Fruit fly (Drosophila melanogaster) whole organism, embryonic: ENCODE data around the gene Nab2.
A peak's percentile ranks its signal among the peaks of the same experiment; 100 is the strongest.

Source experiments
- ATbp ChIP-seq: fragments of 200-800 bp; sonication (Bioruptor generic); optimal IDR thresholded peaks from 2 replicates; lab custom pipeline; 2017; ENCODE audit warnings: missing biosample characterization, mild to moderate bottlenecking, missing genetic modification characterization, missing genetic modification reagents
- Abd-B ChIP-seq: fragments of 200-800 bp; sonication (Bioruptor generic); optimal IDR thresholded peaks from 2 replicates; lab custom pipeline; 2018; ENCODE audit warnings: missing biosample characterization, mild to moderate bottlenecking, missing genetic modification characterization, moderate library complexity
- Aef1 ChIP-seq: fragments of 200-800 bp; sonication (Bioruptor generic); IDR thresholded peaks from 3 replicates; pipeline ENCODE4 v1.3.6; 2022; ENCODE audit warnings: missing biosample characterization, missing genetic modification characterization
- CG10267 ChIP-seq: fragments of 200-800 bp; sonication (Bioruptor generic); optimal IDR thresholded peaks from 2 replicates; lab custom pipeline; 2018; ENCODE audit warnings: missing biosample characterization, mild to moderate bottlenecking, missing genetic modification characterization, moderate library complexity
- CG10979 ChIP-seq: fragments of 200-800 bp; sonication (Bioruptor generic); optimal IDR thresholded peaks from 2 replicates; lab custom pipeline; 2018; ENCODE audit warnings: missing biosample characterization, mild to moderate bottlenecking, missing genetic modification characterization, moderate library complexity
- CG12219 ChIP-seq: fragments of 200-800 bp; sonication (Bioruptor generic); optimal IDR thresholded peaks from 3 replicates; lab custom pipeline; 2018; ENCODE audit warnings: missing biosample characterization, mild to moderate bottlenecking, missing genetic modification characterization
- CG1233 ChIP-seq: fragments of 200-800 bp; sonication (Bioruptor generic); optimal IDR thresholded peaks from 4 replicates; lab custom pipeline; 2018; ENCODE audit warnings: missing biosample characterization, mild to moderate bottlenecking, missing genetic modification characterization
- CG17385 ChIP-seq: fragments of 200-800 bp; sonication (Bioruptor generic); optimal IDR thresholded peaks from 3 replicates; lab custom pipeline; 2018; ENCODE audit warnings: missing biosample characterization, mild to moderate bottlenecking, missing genetic modification characterization
- CG18262 ChIP-seq: fragments of 200-800 bp; optimal IDR thresholded peaks from 3 replicates; lab custom pipeline; 2019; ENCODE audit warnings: missing biosample characterization, mild to moderate bottlenecking, missing genetic modification characterization, moderate library complexity
- CG2678 ChIP-seq: fragments of 200-800 bp; sonication (Bioruptor generic); optimal IDR thresholded peaks from 3 replicates; lab custom pipeline; 2019; ENCODE audit warnings: missing biosample characterization, mild to moderate bottlenecking, missing genetic modification characterization, moderate library complexity
- CG3163 ChIP-seq: fragments of 200-800 bp; sonication (Bioruptor generic); optimal IDR thresholded peaks from 3 replicates; lab custom pipeline; 2016; ENCODE audit warnings: missing biosample characterization, missing genetic modification characterization
- CG33213 ChIP-seq: fragments of 200-800 bp; sonication (Bioruptor generic); optimal IDR thresholded peaks from 3 replicates; lab custom pipeline; 2016; ENCODE audit warnings: missing biosample characterization, missing genetic modification characterization
- CG3726 ChIP-seq: fragments of 200-800 bp; sonication (Bioruptor generic); IDR thresholded peaks from 3 replicates; pipeline ENCODE4, ENCODE4 v1.3.6; 2022; ENCODE audit warnings: missing biosample characterization, missing genetic modification characterization
- CG7271 ChIP-seq: fragments of 200-800 bp; sonication (Bioruptor generic); optimal IDR thresholded peaks from 2 replicates; lab custom pipeline; 2018; ENCODE audit warnings: missing biosample characterization, mild to moderate bottlenecking, missing genetic modification characterization, moderate library complexity
- CG7987 ChIP-seq: fragments of 200-800 bp; sonication (Bioruptor generic); optimal IDR thresholded peaks from 2 replicates; lab custom pipeline; 2018; ENCODE audit warnings: missing biosample characterization, mild to moderate bottlenecking, missing genetic modification characterization, moderate library complexity
- CG8359 ChIP-seq: fragments of 200-800 bp; sonication (Bioruptor generic); optimal IDR thresholded peaks from 2 replicates; lab custom pipeline; 2017; ENCODE audit warnings: missing biosample characterization, mild to moderate bottlenecking, missing genetic modification characterization, borderline replicate concordance
- CG9797 ChIP-seq: fragments of 200-800 bp; sonication (Bioruptor generic); optimal IDR thresholded peaks from 3 replicates; lab custom pipeline; 2018; ENCODE audit warnings: missing biosample characterization, mild to moderate bottlenecking, missing genetic modification characterization
- CG9932 ChIP-seq: fragments of 200-800 bp; sonication (Bioruptor generic); IDR thresholded peaks from 2 replicates; pipeline ENCODE4 v1.3.6; 2022; ENCODE audit warnings: missing biosample characterization, missing genetic modification characterization
- Camta ChIP-seq: fragments of 200-800 bp; sonication (Bioruptor generic); optimal IDR thresholded peaks from 2 replicates; lab custom pipeline; 2016; ENCODE audit warnings: missing biosample characterization, missing genetic modification characterization
- Chrac-16 ChIP-seq: fragments of 200-800 bp; sonication (Bioruptor generic); optimal IDR thresholded peaks from 3 replicates; lab custom pipeline; 2016; ENCODE audit warnings: missing biosample characterization, missing genetic modification characterization
- D ChIP-seq, 2 experiments: fragments of 200-800 bp in 1 of 2; fragments of >200 bp in 1 of 2; sonication (Bioruptor generic) in 1 of 2; optimal IDR thresholded peaks; 2 replicates in 1 of 2; 3 replicates in 1 of 2; lab custom pipeline; 2017; ENCODE audit warnings: mild to moderate bottlenecking in 1 of 2, missing biosample characterization in 1 of 2, missing genetic modification characterization in 1 of 2, missing genetic modification reagents in 1 of 2
- D19A ChIP-seq: fragments of 200-800 bp; optimal IDR thresholded peaks from 3 replicates; lab custom pipeline; 2019; ENCODE audit warnings: missing biosample characterization, mild to moderate bottlenecking, missing genetic modification characterization, moderate library complexity
- D19B ChIP-seq: fragments of 200-800 bp; sonication (Bioruptor generic); optimal IDR thresholded peaks from 2 replicates; lab custom pipeline; 2017; ENCODE audit warnings: missing biosample characterization, mild to moderate bottlenecking, missing genetic modification characterization
- Dll ChIP-seq: fragments of 200-800 bp; sonication (Bioruptor generic); IDR thresholded peaks from 4 replicates; pipeline ENCODE4 v1.3.6; 2022; ENCODE audit warnings: missing biosample characterization, missing genetic modification characterization; ENCODE audit not compliant: partially characterized antibody
- Elba2 ChIP-seq: fragments of 200-800 bp; sonication (Bioruptor generic); optimal IDR thresholded peaks from 3 replicates; lab custom pipeline; 2016; ENCODE audit warnings: missing biosample characterization, missing genetic modification characterization
- H2.0 ChIP-seq: fragments of 200-800 bp; sonication (Bioruptor generic); IDR thresholded peaks from 2 replicates; pipeline ENCODE4 v1.3.6; 2022; ENCODE audit warnings: missing biosample characterization, missing genetic modification characterization
- Hand ChIP-seq: fragments of 200-800 bp; sonication (Bioruptor generic); optimal IDR thresholded peaks from 2 replicates; lab custom pipeline; 2017; ENCODE audit warnings: mild to moderate bottlenecking, missing biosample characterization, missing genetic modification reagents, missing genetic modification characterization
- HmgZ ChIP-seq: fragments of 200-800 bp; sonication (Bioruptor generic); optimal IDR thresholded peaks from 2 replicates; lab custom pipeline; 2018; ENCODE audit warnings: missing biosample characterization, mild to moderate bottlenecking, missing genetic modification characterization
- Kr ChIP-seq: fragments of 200-800 bp; sonication (Bioruptor generic); optimal IDR thresholded peaks from 2 replicates; lab custom pipeline; 2017; ENCODE audit warnings: missing biosample characterization, mild to moderate bottlenecking, missing genetic modification characterization
- Mad ChIP-seq: fragments of 200-800 bp; sonication (Bioruptor generic); optimal IDR thresholded peaks from 2 replicates; lab custom pipeline; 2016; ENCODE audit warnings: missing biosample characterization, missing genetic modification characterization
- NC2β ChIP-seq: fragments of 200-800 bp; sonication (Bioruptor generic); optimal IDR thresholded peaks from 2 replicates; lab custom pipeline; 2016; ENCODE audit warnings: missing biosample characterization, missing genetic modification characterization
- NFAT ChIP-seq: fragments of 200-800 bp; sonication (Bioruptor generic); IDR thresholded peaks from 2 replicates; pipeline ENCODE4 v1.3.6; 2022; ENCODE audit warnings: missing biosample characterization, missing genetic modification characterization
- Nf-YC ChIP-seq: fragments of 200-800 bp; optimal IDR thresholded peaks from 3 replicates; lab custom pipeline; 2019; ENCODE audit warnings: missing biosample characterization, mild to moderate bottlenecking, missing genetic modification characterization, moderate library complexity
- Ssrp ChIP-seq: fragments of 200-800 bp; sonication (Bioruptor generic); optimal IDR thresholded peaks from 2 replicates; lab custom pipeline; 2018; ENCODE audit warnings: missing biosample characterization, mild to moderate bottlenecking, missing genetic modification characterization, moderate library complexity
- Vsx1 ChIP-seq: fragments of 200-800 bp; sonication (Bioruptor generic); optimal IDR thresholded peaks from 2 replicates; lab custom pipeline; 2017; ENCODE audit warnings: missing biosample characterization, mild to moderate bottlenecking, missing genetic modification characterization, missing genetic modification reagents
- ap ChIP-seq: fragments of 200-800 bp; sonication (Bioruptor generic); IDR thresholded peaks from 2 replicates; pipeline ENCODE4 v1.3.6; 2022; ENCODE audit warnings: missing biosample characterization, missing genetic modification characterization
- cad ChIP-seq: fragments of >200 bp; optimal IDR thresholded peaks from 2 replicates; lab custom pipeline; 2017; ENCODE audit warnings: missing biosample characterization, missing genetic modification characterization
- chm ChIP-seq: fragments of 200-800 bp; sonication (Bioruptor generic); IDR thresholded peaks from 2 replicates; pipeline ENCODE4 v1.3.6; 2022; ENCODE audit warnings: missing biosample characterization, missing genetic modification characterization
- ci ChIP-seq: fragments of 200-800 bp; sonication (Bioruptor generic); IDR thresholded peaks from 3 replicates; pipeline ENCODE4 v1.3.6; 2022; ENCODE audit warnings: missing biosample characterization, missing genetic modification characterization
- eve ChIP-seq, 2 experiments: fragments of >200 bp; optimal IDR thresholded peaks; 2 replicates each; lab custom pipeline; 2017; ENCODE audit warnings: missing biosample characterization in 2 of 2, missing genetic modification characterization in 2 of 2
- gfzf ChIP-seq: fragments of 200-800 bp; sonication (Bioruptor generic); optimal IDR thresholded peaks from 2 replicates; lab custom pipeline; 2016; ENCODE audit warnings: missing biosample characterization, mild to moderate bottlenecking, missing genetic modification characterization, moderate library complexity
- jing ChIP-seq: fragments of 200-800 bp; sonication (Bioruptor generic); optimal IDR thresholded peaks from 2 replicates; lab custom pipeline; 2018; ENCODE audit warnings: missing biosample characterization, mild to moderate bottlenecking, missing genetic modification characterization
- lilli ChIP-seq: fragments of 200-800 bp; sonication (Bioruptor generic); optimal IDR thresholded peaks from 3 replicates; lab custom pipeline; 2016; ENCODE audit warnings: missing biosample characterization, missing genetic modification characterization
- oc ChIP-seq: fragments of 200-800 bp; sonication (Bioruptor generic); optimal IDR thresholded peaks from 2 replicates; lab custom pipeline; 2018; ENCODE audit warnings: missing biosample characterization, mild to moderate bottlenecking, missing genetic modification characterization, moderate library complexity
- onecut ChIP-seq: fragments of 200-800 bp; sonication (Bioruptor generic); IDR thresholded peaks from 2 replicates; pipeline ENCODE4 v1.3.6; 2022; ENCODE audit warnings: missing biosample characterization, missing genetic modification characterization
- sens-2 ChIP-seq: fragments of 200-800 bp; sonication (Bioruptor generic); IDR thresholded peaks from 2 replicates; pipeline ENCODE4 v1.3.6; 2022; ENCODE audit warnings: missing biosample characterization, missing genetic modification characterization
- unc-4 ChIP-seq: fragments of 200-800 bp; sonication (Bioruptor generic); IDR thresholded peaks from 2 replicates; pipeline ENCODE4 v1.3.6; 2022; ENCODE audit warnings: missing biosample characterization, missing genetic modification characterization; ENCODE audit not compliant: partially characterized antibody
- zfh1 ChIP-seq: fragments of 200-800 bp; sonication (Bioruptor generic); IDR thresholded peaks from 3 replicates; pipeline ENCODE4 v1.3.6; 2022; ENCODE audit warnings: missing biosample characterization, missing genetic modification characterization

Nab2 gene

dm6 chr3R:24294784-24295555 is 23.2 kb downstream of the Nab2 start, which contains the start of gene crb (continued):
- TF ChIP-seq CG33213 (peak; percentile 65), D (optimal IDR thresholded peaks at IDR 0.05; lab: Kevin White, UChicago) (no peak), D (GFP tag; optimal IDR thresholded peaks at IDR 0.05; lab: Kevin White, UChicago) (no peak), Chrac-16 (peak; percentile 41), Camta (peak; percentile 44), D19A (tag; lab: Kevin White, UChicago) (no peak), CG10267 (tag; lab: Kevin White, UChicago) (peak; percentile 54), Kr (no peak), CG7271 (tag; lab: Kevin White, UChicago) (no peak), ci (GFP tag; lab: Robert Waterston, UW) (peak; percentile 84), Aef1 (GFP tag; lab: Robert Waterston, UW) (no peak), zfh1 (GFP tag; lab: Robert Waterston, UW) (peak; percentile 67; the same call in 2 of the 3 replicates), Hand (no peak), ATbp (GFP tag; lab: Kevin White, UChicago) (no peak), Elba2 (no peak), ap (GFP tag; lab: Robert Waterston, UW) (no peak), lilli (GFP tag; lab: Kevin White, UChicago) (peak; percentile 66), CG9797 (GFP tag; lab: Kevin White, UChicago) (peak; percentile 71), CG1233 (GFP tag; lab: Kevin White, UChicago) (peak; percentile 50), CG9932 (peak; percentile 63; the same call in 1 of the 2 replicates), eve (GFP tag; optimal IDR thresholded peaks at IDR 0.05; lab: Kevin White, UChicago) (no peak), jing (GFP tag; lab: Kevin White, UChicago) (no peak), H2.0 (GFP tag; lab: Robert Waterston, UW) (0 out of 2 replicates have a peak, but pooled peaks have one; percentile 24), chm (peak; percentile 71), CG10979 (tag; lab: Kevin White, UChicago) (peak; percentile 25), NC2β (GFP tag; lab: Kevin White, UChicago) (peak; percentile 72), CG7987 (GFP tag; lab: Kevin White, UChicago) (peak; percentile 58), Ssrp (tag; lab: Kevin White, UChicago) (no peak), Dll (GFP tag; lab: Robert Waterston, UW) (peak; percentile 44; the same call in 1 of the 4 replicates), gfzf (GFP tag; lab: Kevin White, UChicago) (peak; percentile 93), CG12219 (GFP tag; lab: Kevin White, UChicago) (no peak), onecut (GFP tag; lab: Robert Waterston, UW) (peak; percentile 37), CG17385 (peak; percentile 38), CG18262 (tag; lab: Kevin White, UChicago) (peak; percentile 38), CG2678 (tag; lab: Kevin White, UChicago) (peak; percentile 54), sens-2 (GFP tag; lab: Robert Waterston, UW) (0 out of 2 replicates have a peak, but pooled peaks have one; percentile 28), oc (peak; percentile 25), Abd-B (GFP tag; lab: Kevin White, UChicago) (peak; percentile 17), HmgZ (tag; lab: Kevin White, UChicago) (peak; percentile 83), Mad (peak; percentile 42), Vsx1 (GFP tag; lab: Kevin White, UChicago) (no peak), cad (GFP tag; lab: Kevin White, UChicago) (no peak), NFAT (peak; percentile 79), CG8359 (GFP tag; lab: Kevin White, UChicago) (no peak), CG3726 (no peak), CG3163 (GFP tag; lab: Kevin White, UChicago) (peak; percentile 24), D19B (GFP tag; lab: Kevin White, UChicago) (no peak), Nf-YC (peak; percentile 49), unc-4 (GFP tag; lab: Robert Waterston, UW) (no peak)
